Worm (Caenorhabditis elegans) whole organism, late embryonic: ENCODE data around the gene Y49F6C.2.

Source experiments
- C08G9.2 ChIP-seq: sonication (generic microtip); optimal IDR thresholded peaks from 2 replicates; lab custom pipeline; 2016; ENCODE audit warnings: mild to moderate bottlenecking, missing genetic modification characterization, moderate library complexity, missing compliant biosample characterization
- C38D4.7 ChIP-seq: fragments of 200-800 bp; sonication (Bioruptor generic); optimal IDR thresholded peaks from 2 replicates; lab custom pipeline; 2018; ENCODE audit warnings: mild to moderate bottlenecking, missing genetic modification characterization, moderate library complexity, missing compliant biosample characterization
- F13H6.1 ChIP-seq: sonication (generic microtip); optimal IDR thresholded peaks from 2 replicates; lab custom pipeline; 2016; ENCODE audit warnings: missing genetic modification characterization, missing compliant biosample characterization
- K02D7.2 ChIP-seq: sonication (generic microtip); optimal IDR thresholded peaks from 2 replicates; lab custom pipeline; 2017; ENCODE audit warnings: mild to moderate bottlenecking, missing genetic modification characterization, missing compliant biosample characterization
- K09A11.1 ChIP-seq: sonication (generic microtip); optimal IDR thresholded peaks from 2 replicates; lab custom pipeline; 2017; ENCODE audit warnings: antibody characterized with exemption, mild to moderate bottlenecking, missing genetic modification characterization, missing compliant biosample characterization; ENCODE audit not compliant: insufficient read depth
- T23F11.4 ChIP-seq: fragments of 200-800 bp; sonication (Bioruptor generic); optimal IDR thresholded peaks from 2 replicates; lab custom pipeline; 2018; ENCODE audit warnings: mild to moderate bottlenecking, missing genetic modification characterization, missing compliant biosample characterization
- Y22D7AL.16 ChIP-seq: sonication (generic microtip); optimal IDR thresholded peaks from 2 replicates; lab custom pipeline; 2016; ENCODE audit warnings: missing genetic modification characterization, missing compliant biosample characterization
- ahr-1 ChIP-seq: sonication (generic microtip); optimal IDR thresholded peaks from 2 replicates; lab custom pipeline; 2016; ENCODE audit warnings: missing genetic modification characterization, missing compliant biosample characterization
- ceh-14 ChIP-seq: sonication (generic microtip); optimal IDR thresholded peaks from 2 replicates; lab custom pipeline; 2016; ENCODE audit warnings: missing genotype, missing genetic modification characterization, missing compliant biosample characterization
- ceh-18 ChIP-seq: sonication (generic microtip); optimal IDR thresholded peaks from 2 replicates; lab custom pipeline; 2016; ENCODE audit warnings: missing genetic modification characterization, missing compliant biosample characterization
- ceh-24 ChIP-seq: sonication (generic microtip); optimal IDR thresholded peaks from 2 replicates; lab custom pipeline; 2016; ENCODE audit warnings: mild to moderate bottlenecking, missing genetic modification characterization, missing compliant biosample characterization
- ceh-30 ChIP-seq: fragments of 150-350 bp; optimal IDR thresholded peaks from 2 replicates; lab custom pipeline; 2014; ENCODE audit warnings: missing biosample characterization, missing genetic modification characterization
- ceh-34 ChIP-seq: sonication (generic microtip); optimal IDR thresholded peaks from 2 replicates; lab custom pipeline; 2016; ENCODE audit warnings: mild to moderate bottlenecking, missing genetic modification characterization, missing compliant biosample characterization
- ceh-48 ChIP-seq: sonication (generic microtip); optimal IDR thresholded peaks from 2 replicates; lab custom pipeline; 2016; ENCODE audit warnings: missing genetic modification characterization, inconsistent platforms, missing compliant biosample characterization
- ceh-6 ChIP-seq: fragments of 200-800 bp; sonication (Bioruptor generic); optimal IDR thresholded peaks from 2 replicates; lab custom pipeline; 2018; ENCODE audit warnings: mild to moderate bottlenecking, missing genetic modification characterization, missing compliant biosample characterization
- che-1 ChIP-seq: sonication (generic microtip); optimal IDR thresholded peaks from 2 replicates; lab custom pipeline; 2016; ENCODE audit warnings: mild to moderate bottlenecking, missing genetic modification characterization, missing compliant biosample characterization
- dve-1 ChIP-seq: sonication (generic microtip); optimal IDR thresholded peaks from 2 replicates; lab custom pipeline; 2017; ENCODE audit warnings: antibody characterized with exemption, mild to moderate bottlenecking, missing genetic modification characterization, missing compliant biosample characterization
- ets-4 ChIP-seq: sonication (generic microtip); optimal IDR thresholded peaks from 2 replicates; lab custom pipeline; 2016; ENCODE audit warnings: missing genetic modification characterization, missing compliant biosample characterization
- eyg-1 ChIP-seq: sonication (generic microtip); optimal IDR thresholded peaks from 2 replicates; lab custom pipeline; 2016; ENCODE audit warnings: missing genotype, missing genetic modification characterization, missing compliant biosample characterization
- fax-1 ChIP-seq: sonication (generic microtip); optimal IDR thresholded peaks from 2 replicates; lab custom pipeline; 2016; ENCODE audit warnings: missing genotype, missing genetic modification characterization, missing compliant biosample characterization
- fkh-10 ChIP-seq: fragments of 150-350 bp; optimal IDR thresholded peaks from 2 replicates; lab custom pipeline; 2014; ENCODE audit warnings: missing biosample characterization, missing genetic modification reagents, missing genetic modification characterization
- fkh-6 ChIP-seq: sonication (generic microtip); optimal IDR thresholded peaks from 2 replicates; lab custom pipeline; 2016; ENCODE audit warnings: missing genetic modification characterization, missing compliant biosample characterization
- gmeb-2 ChIP-seq: sonication (generic microtip); optimal IDR thresholded peaks from 2 replicates; lab custom pipeline; 2016; ENCODE audit warnings: missing genetic modification characterization, inconsistent platforms, missing compliant biosample characterization
- hlh-6 ChIP-seq: sonication (generic microtip); optimal IDR thresholded peaks from 2 replicates; lab custom pipeline; 2016; ENCODE audit warnings: missing genotype, missing genetic modification characterization, missing compliant biosample characterization
- lim-6 ChIP-seq: sonication (generic microtip); optimal IDR thresholded peaks from 2 replicates; lab custom pipeline; 2016; ENCODE audit warnings: missing genetic modification characterization, missing compliant biosample characterization
- madf-2 ChIP-seq: sonication (generic microtip); optimal IDR thresholded peaks from 2 replicates; lab custom pipeline; 2017; ENCODE audit warnings: missing genetic modification characterization, missing compliant biosample characterization
- mec-3 ChIP-seq: sonication (generic microtip); optimal IDR thresholded peaks from 2 replicates; lab custom pipeline; 2016; ENCODE audit warnings: borderline replicate concordance, missing genetic modification characterization, missing compliant biosample characterization
- nfya-1 ChIP-seq: sonication (generic microtip); optimal IDR thresholded peaks from 2 replicates; lab custom pipeline; 2017; ENCODE audit warnings: missing genetic modification characterization, mild to moderate bottlenecking, missing compliant biosample characterization, antibody characterized with exemption, moderate library complexity
- nhr-11 ChIP-seq: fragments of 150-350 bp; optimal IDR thresholded peaks from 2 replicates; lab custom pipeline; 2014; ENCODE audit warnings: missing biosample characterization, missing genetic modification characterization
- nhr-232 ChIP-seq: sonication (generic microtip); optimal IDR thresholded peaks from 2 replicates; lab custom pipeline; 2016; ENCODE audit warnings: missing genetic modification characterization, missing compliant biosample characterization
- pag-3 ChIP-seq: sonication (generic microtip); optimal IDR thresholded peaks from 2 replicates; lab custom pipeline; 2016; ENCODE audit warnings: missing compliant biosample characterization, missing genetic modification characterization, borderline replicate concordance
- pat-9 ChIP-seq: fragments of 200-800 bp; sonication (Bioruptor generic); optimal IDR thresholded peaks from 2 replicates; lab custom pipeline; 2018; ENCODE audit warnings: mild to moderate bottlenecking, missing genetic modification characterization, moderate library complexity, missing compliant biosample characterization
- pha-2 ChIP-seq: sonication (generic microtip); optimal IDR thresholded peaks from 2 replicates; lab custom pipeline; 2017; ENCODE audit warnings: mild to moderate bottlenecking, missing genetic modification characterization, missing compliant biosample characterization
- pha-4 ChIP-seq: fragments of 150-350 bp; optimal IDR thresholded peaks from 2 replicates; lab custom pipeline; 2018; ENCODE audit warnings: missing biosample characterization, missing genetic modification reagents, missing genetic modification characterization
- rnt-1 ChIP-seq: sonication (generic microtip); optimal IDR thresholded peaks from 2 replicates; lab custom pipeline; 2016; ENCODE audit warnings: missing genetic modification characterization, missing compliant biosample characterization
- sdc-2 ChIP-seq: sonication (generic microtip); optimal IDR thresholded peaks from 2 replicates; lab custom pipeline; 2016; ENCODE audit warnings: missing genotype, missing genetic modification characterization, missing compliant biosample characterization
- sox-2 ChIP-seq: fragments of 200-800 bp; sonication (Bioruptor generic); IDR thresholded peaks from 2 replicates; pipeline ENCODE4 v1.3.6; 2022; ENCODE audit warnings: missing genetic modification reagents, missing genetic modification characterization, missing compliant biosample characterization
- tbx-2 ChIP-seq: sonication (generic microtip); optimal IDR thresholded peaks from 2 replicates; lab custom pipeline; 2016; ENCODE audit warnings: missing genetic modification characterization, missing compliant biosample characterization
- ttx-3 ChIP-seq: sonication (generic microtip); optimal IDR thresholded peaks from 2 replicates; lab custom pipeline; 2016; ENCODE audit warnings: missing genetic modification reagents, missing genetic modification characterization, missing compliant biosample characterization
- zip-5 ChIP-seq: sonication (generic microtip); optimal IDR thresholded peaks from 2 replicates; lab custom pipeline; 2016; ENCODE audit warnings: missing genetic modification characterization, missing compliant biosample characterization
- ztf-16 ChIP-seq: sonication (generic microtip); optimal IDR thresholded peaks from 2 replicates; lab custom pipeline; 2017; ENCODE audit warnings: missing genetic modification characterization, missing compliant biosample characterization

Y49F6C.2 gene

DNA sequence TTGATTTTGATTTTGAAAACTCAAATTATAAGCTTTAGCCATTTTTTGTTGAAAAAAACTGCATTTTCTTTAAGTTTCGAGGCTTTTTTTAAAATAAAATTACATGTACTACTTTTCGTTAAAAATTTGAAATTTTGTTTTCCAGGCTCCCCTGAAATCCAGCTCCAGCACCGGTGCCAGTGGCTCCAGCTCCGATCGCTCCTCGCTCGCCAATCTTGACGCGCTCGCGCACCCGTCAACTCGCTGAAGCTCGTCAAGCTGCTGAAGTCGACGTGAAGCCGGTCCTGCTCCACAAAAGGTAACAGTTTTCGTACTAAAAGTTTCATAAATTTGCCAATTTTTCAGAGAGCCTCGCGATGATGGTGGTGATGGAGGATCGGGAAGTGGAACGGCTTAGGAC, 37.6 kb upstream of the Y49F6C.2 start:
- TF ChIP-seq fkh-6 (tag; lab: Kevin White, UChicago) = no peak
- no peak for TF ChIP-seq dve-1 (tag; lab: Kevin White, UChicago)
- TF ChIP-seq che-1 = no peak
- TF ChIP-seq K09A11.1 = no peak
- TF ChIP-seq ahr-1 (tag; lab: Kevin White, UChicago) = no peak
- no peak for TF ChIP-seq sdc-2 (tag; lab: Kevin White, UChicago)
- TF ChIP-seq F13H6.1 = no peak
- no peak for TF ChIP-seq madf-2
- no peak for TF ChIP-seq mec-3
- no peak for TF ChIP-seq ceh-34 (tag; lab: Kevin White, UChicago)
- no peak for TF ChIP-seq pha-4 (tag; lab: Kevin White, UChicago)
- TF ChIP-seq ceh-48 (tag; lab: Kevin White, UChicago) = no peak
- no peak for TF ChIP-seq nhr-232 (tag; lab: Kevin White, UChicago)
- no peak for TF ChIP-seq fkh-10 (GFP tag; lab: Kevin White, UChicago)
- no peak for TF ChIP-seq nfya-1 (tag; lab: Kevin White, UChicago)
- no peak for TF ChIP-seq ceh-14 (tag; lab: Kevin White, UChicago)
- no peak for TF ChIP-seq ceh-30
- no peak for TF ChIP-seq ceh-18 (tag; lab: Kevin White, UChicago)

DNA sequence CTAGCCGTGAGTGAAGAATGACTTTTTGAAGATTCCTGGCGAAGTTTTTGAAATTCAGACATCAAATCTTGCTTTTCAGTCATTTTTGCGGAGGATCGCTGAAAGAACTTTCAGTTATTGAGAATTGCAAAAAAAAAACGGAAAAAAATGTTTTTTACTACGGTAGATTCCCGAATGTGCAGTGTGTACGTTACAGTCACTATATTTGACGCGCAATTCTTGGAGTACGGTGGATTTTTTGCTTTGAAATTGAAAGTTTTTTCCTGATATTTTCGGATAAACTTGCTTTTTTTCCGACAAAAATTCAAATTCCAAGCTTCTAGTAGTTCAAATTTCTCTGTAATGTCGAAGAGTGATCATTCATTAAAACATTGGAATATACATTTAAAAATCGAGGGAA, 36.4 kb upstream of the Y49F6C.2 start, which contains the start of gene F14D2.11:
Gene F14D2.11, minus strand, starts transcription at position 101 of the 400 bp plus-strand sequence.
- TF ChIP-seq ceh-14 (tag; lab: Kevin White, UChicago) (no peak), ztf-16 (tag; lab: Kevin White, UChicago) (no peak), ahr-1 (tag; lab: Kevin White, UChicago) (no peak), C38D4.7 (GFP tag; lab: Kevin White, UChicago) (no peak), C08G9.2 (tag; lab: Kevin White, UChicago) (no peak), pat-9 (tag; lab: Kevin White, UChicago) (no peak)

ce11 chrII:3343714-3344113, 34.7 kb upstream of the Y49F6C.2 start, which contains the start of gene F14D2.15:
Gene F14D2.15, minus strand, starts transcription at chrII:3343814.
- no peak for TF ChIP-seq ahr-1 (tag; lab: Kevin White, UChicago)
- no peak for TF ChIP-seq hlh-6 (tag; lab: Kevin White, UChicago)
- TF ChIP-seq ceh-24 = no peak
- no peak for TF ChIP-seq sox-2 (GFP tag; lab: Robert Waterston, UW)
- no peak for TF ChIP-seq fkh-6 (tag; lab: Kevin White, UChicago)
- TF ChIP-seq T23F11.4 = no peak
- TF ChIP-seq ceh-18 (tag; lab: Kevin White, UChicago) = no peak
- no peak for TF ChIP-seq nhr-11 (tag; lab: Kevin White, UChicago)
- TF ChIP-seq nfya-1 (tag; lab: Kevin White, UChicago) = no peak
- TF ChIP-seq eyg-1 (tag; lab: Kevin White, UChicago) = no peak
- TF ChIP-seq ceh-14 (tag; lab: Kevin White, UChicago) = no peak
- TF ChIP-seq ztf-16 (tag; lab: Kevin White, UChicago) = no peak
- TF ChIP-seq fax-1 = no peak
- no peak for TF ChIP-seq mec-3
- TF ChIP-seq ceh-34 (tag; lab: Kevin White, UChicago) = no peak

ce11 chrII:3344917-3345316, 33.5 kb upstream of the Y49F6C.2 start, which contains the start of gene bath-28:
Gene bath-28, minus strand, starts transcription at chrII:3344967.
- TF ChIP-seq ceh-6 (GFP tag; lab: Kevin White, UChicago) (no peak), T23F11.4 (no peak), pag-3 (tag; lab: Kevin White, UChicago) (no peak)

- no peak for TF ChIP-seq zip-5 (tag; lab: Kevin White, UChicago)
- no peak for TF ChIP-seq ceh-30
- no peak for TF ChIP-seq K02D7.2
- TF ChIP-seq ceh-24 = no peak
- TF ChIP-seq tbx-2 (tag; lab: Kevin White, UChicago) = no peak
- no peak for TF ChIP-seq Y22D7AL.16 (tag; lab: Kevin White, UChicago)
- no peak for TF ChIP-seq madf-2
- TF ChIP-seq fkh-6 (tag; lab: Kevin White, UChicago) = no peak
- TF ChIP-seq pha-2 (tag; lab: Kevin White, UChicago) = no peak
- TF ChIP-seq ttx-3 (tag; lab: Kevin White, UChicago) = no peak
- no peak for TF ChIP-seq lim-6
- TF ChIP-seq rnt-1 = no peak
- no peak for TF ChIP-seq sox-2 (GFP tag; lab: Robert Waterston, UW)
- TF ChIP-seq hlh-6 (tag; lab: Kevin White, UChicago) = no peak
- no peak for TF ChIP-seq ceh-34 (tag; lab: Kevin White, UChicago)
- TF ChIP-seq ets-4 = no peak
- TF ChIP-seq pag-3 (tag; lab: Kevin White, UChicago) = no peak
- TF ChIP-seq ceh-48 (tag; lab: Kevin White, UChicago) = no peak
- no peak for TF ChIP-seq nhr-11 (tag; lab: Kevin White, UChicago)
- no peak for TF ChIP-seq gmeb-2 (tag; lab: Kevin White, UChicago)
These were observed 32.0 kb upstream of the Y49F6C.2 start, which contains the start of gene bath-30 for ce11 chrII:3346328-3346780. Gene bath-30, minus strand, starts transcription at chrII:3346378.
